Fruit fly (Drosophila melanogaster) whole organism, prepupa: ENCODE measurements around the gene CG46458.

Experiments
- Blimp-1 ChIP-seq: fragments of 200-800 bp; sonication (Bioruptor generic); optimal IDR thresholded peaks from 3 replicates; lab custom pipeline; 2017; ENCODE audit warnings: missing biosample characterization, missing genetic modification characterization, mild to moderate bottlenecking, moderate library complexity, missing genetic modification reagents
- CG15336 ChIP-seq: fragments of 200-800 bp; sonication (Bioruptor generic); IDR thresholded peaks from 2 replicates; pipeline ENCODE4 v1.3.6; 2022; ENCODE audit warnings: missing biosample characterization, missing genetic modification characterization
- CG6854 ChIP-seq: fragments of 200-800 bp; sonication (Bioruptor generic); optimal IDR thresholded peaks from 2 replicates; lab custom pipeline; 2017; ENCODE audit warnings: missing biosample characterization, mild to moderate bottlenecking, missing genetic modification characterization
- Gug ChIP-seq: fragments of 200-800 bp; sonication (Bioruptor generic); IDR thresholded peaks from 2 replicates; pipeline ENCODE4 v1.3.6; 2022; ENCODE audit warnings: missing biosample characterization, missing genetic modification characterization
- Hr39 ChIP-seq: fragments of 200-800 bp; sonication (Bioruptor generic); optimal IDR thresholded peaks from 2 replicates; lab custom pipeline; 2016; ENCODE audit warnings: missing biosample characterization, missing genetic modification characterization
- Hr4 ChIP-seq: fragments of 200-800 bp; sonication (Bioruptor generic); optimal IDR thresholded peaks from 3 replicates; lab custom pipeline; 2016; ENCODE audit warnings: missing biosample characterization, missing genetic modification characterization
- Lpt ChIP-seq: fragments of 200-800 bp; sonication (Bioruptor generic); optimal IDR thresholded peaks from 3 replicates; lab custom pipeline; 2016; ENCODE audit warnings: missing biosample characterization, missing genetic modification characterization
- Smox ChIP-seq: fragments of 200-800 bp; sonication (Bioruptor generic); optimal IDR thresholded peaks from 3 replicates; lab custom pipeline; 2016; ENCODE audit warnings: missing biosample characterization, missing genetic modification characterization
- Sox102F ChIP-seq: fragments of 200-800 bp; sonication (Bioruptor generic); optimal IDR thresholded peaks from 2 replicates; lab custom pipeline; 2016; ENCODE audit warnings: missing biosample characterization, mild to moderate bottlenecking, missing genetic modification characterization
- Sox14 ChIP-seq: fragments of 200-800 bp; sonication (Bioruptor generic); optimal IDR thresholded peaks from 3 replicates; lab custom pipeline; 2016; ENCODE audit warnings: missing biosample characterization, missing genetic modification characterization
- acj6 ChIP-seq: fragments of 200-800 bp; sonication (Bioruptor generic); optimal IDR thresholded peaks from 3 replicates; lab custom pipeline; 2016; ENCODE audit warnings: missing biosample characterization, missing genetic modification characterization
- salr ChIP-seq, 2 experiments: fragments of 200-800 bp; sonication (Bioruptor generic); optimal IDR thresholded peaks; 3 replicates each; lab custom pipeline; 2016 to 2018; ENCODE audit warnings: missing biosample characterization in 2 of 2, missing genetic modification characterization in 2 of 2, mild to moderate bottlenecking in 1 of 2

DNA sequence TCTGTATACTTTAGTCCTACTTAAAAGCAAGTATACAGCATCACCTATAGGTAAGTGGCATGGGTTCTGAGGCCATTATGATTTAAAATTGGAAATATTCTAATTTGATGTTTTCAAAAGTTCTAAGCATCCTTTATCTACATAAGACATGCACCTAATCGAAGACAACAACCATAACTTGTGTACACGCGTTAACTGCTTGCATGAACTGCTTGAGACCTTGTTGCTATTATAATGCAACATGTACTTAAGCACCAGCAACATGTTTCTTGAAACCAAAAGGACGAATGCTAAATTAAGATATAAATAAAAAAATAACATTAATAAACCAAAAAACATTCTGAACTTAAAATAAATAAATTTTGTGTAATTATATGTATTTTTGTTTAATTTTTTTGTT is 87.3 kb downstream of the CG46458 start:
- TF ChIP-seq CG15336 (GFP tag; lab: Robert Waterston, UW) (no peak), Hr4 (GFP tag; lab: Kevin White, UChicago) (no peak), Sox102F (GFP tag; lab: Kevin White, UChicago) (no peak), CG6854 (GFP tag; lab: Kevin White, UChicago) (no peak), Blimp-1 (no peak), Lpt (GFP tag; lab: Kevin White, UChicago) (no peak), acj6 (GFP tag; lab: Kevin White, UChicago) (no peak), salr (GFP tag; optimal IDR thresholded peaks at IDR 0.05; lab: Kevin White, UChicago) (no peak), Gug (GFP tag; lab: Robert Waterston, UW) (no peak), Hr39 (no peak), Smox (no peak), Sox14 (no peak)
